Fruit fly (Drosophila melanogaster) whole organism, wandering third instar larva: ENCODE measurements around the gene Ptx1.

Experiments
- Dfd ChIP-seq: fragments of >200 bp; optimal IDR thresholded peaks from 2 replicates; lab custom pipeline; 2017; ENCODE audit warnings: missing biosample characterization, missing genetic modification characterization
- GATAd ChIP-seq: sonication (Bioruptor generic); optimal IDR thresholded peaks from 2 replicates; lab custom pipeline; 2016; ENCODE audit warnings: missing biosample characterization, missing genetic modification characterization
- Hnf4 ChIP-seq: fragments of 200-800 bp; sonication (Bioruptor generic); optimal IDR thresholded peaks from 2 replicates; lab custom pipeline; 2016; ENCODE audit warnings: missing biosample characterization, mild to moderate bottlenecking, missing genetic modification characterization
- N ChIP-seq: fragments of >200 bp; optimal IDR thresholded peaks from 2 replicates; lab custom pipeline; 2018; ENCODE audit warnings: missing biosample characterization, missing external identifiers, missing genetic modification characterization
- fru ChIP-seq: fragments of 200-800 bp; sonication (Bioruptor generic); optimal IDR thresholded peaks from 3 replicates; lab custom pipeline; 2016; ENCODE audit warnings: missing biosample characterization, mild to moderate bottlenecking, missing genetic modification characterization

DNA sequence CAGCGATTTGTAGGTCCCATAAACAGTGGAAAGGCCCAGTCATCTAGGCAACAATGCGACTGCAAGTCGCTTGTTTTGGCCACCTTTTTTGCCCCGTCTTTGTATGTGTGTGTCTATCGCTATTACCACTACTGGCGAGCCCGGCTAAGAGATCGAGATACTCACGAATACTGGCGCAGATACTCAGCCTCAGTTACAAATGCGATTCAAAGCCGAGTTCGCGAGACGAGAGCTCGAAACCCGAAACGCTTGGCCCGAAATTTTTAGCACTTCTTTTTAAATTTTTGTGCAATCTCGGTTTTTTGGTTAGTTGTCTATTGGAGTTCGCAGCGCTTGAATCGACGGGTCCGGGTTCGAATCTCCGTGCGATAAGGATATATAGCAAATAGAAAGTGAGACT, 18.8 kb upstream of the Ptx1 start, which contains the start of gene Cyp4c3:
- no peak for TF ChIP-seq Dfd (GFP tag; lab: Kevin White, UChicago)
- TF ChIP-seq GATAd (GFP tag; lab: Kevin White, UChicago): no peak
- no peak for TF ChIP-seq fru (GFP tag; lab: Kevin White, UChicago)
- no peak for TF ChIP-seq Hnf4 (GFP tag; lab: Kevin White, UChicago)
- no peak for TF ChIP-seq N (GFP tag; lab: Kevin White, UChicago)
